Worm (Caenorhabditis elegans) whole organism, L4/young adult: ENCODE results near the gene C18G1.6.
"Not testable (repeated sequence)": the region's sequence is repeated elsewhere in the genome, so short reads cannot be mapped to it uniquely, and the experiment has no call there.

Source experiments
- W03F9.2 ChIP-seq: fragments of 150-350 bp; optimal IDR thresholded peaks from 2 replicates; lab custom pipeline; 2014; ENCODE audit warnings: missing biosample characterization, missing genetic modification characterization
- dao-5 ChIP-seq: sonication (generic microtip); optimal IDR thresholded peaks from 2 replicates; lab custom pipeline; 2016; ENCODE audit warnings: missing genotype, missing genetic modification characterization, moderate library complexity, missing compliant biosample characterization
- him-1 ChIP-seq: sonication (generic microtip); optimal IDR thresholded peaks from 2 replicates; lab custom pipeline; 2016; ENCODE audit warnings: missing genotype, missing genetic modification reagents, missing genetic modification characterization, missing compliant biosample characterization

The C18G1.6 gene

DNA sequence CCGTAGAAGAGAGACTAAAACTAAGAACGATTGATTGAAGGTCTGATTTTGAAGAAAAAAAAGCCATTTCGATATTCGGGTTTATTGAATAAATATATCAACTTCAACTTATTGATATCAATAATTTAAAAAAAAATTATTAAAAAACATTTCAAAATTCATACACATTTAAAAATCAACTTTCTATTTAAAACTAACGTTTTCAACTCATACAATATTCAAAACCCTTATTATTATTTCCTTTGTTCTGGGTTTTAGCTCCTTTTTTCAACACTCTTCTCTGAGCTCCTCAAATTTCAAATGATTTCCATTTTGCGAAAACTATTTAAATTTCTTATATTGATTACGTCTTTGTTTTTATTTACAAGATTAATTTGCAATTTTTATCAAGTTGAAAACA lies 5.1 kb upstream of the C18G1.6 start, which contains the start of gene C18G1.7:
Gene C18G1.7 (plus strand): TSS at position 301 of the 400 bp plus-strand sequence.
- TF ChIP-seq dao-5 (tag; lab: Kevin White, UChicago) (no peak), W03F9.2 (tag; lab: Kevin White, UChicago) (no peak)

DNA sequence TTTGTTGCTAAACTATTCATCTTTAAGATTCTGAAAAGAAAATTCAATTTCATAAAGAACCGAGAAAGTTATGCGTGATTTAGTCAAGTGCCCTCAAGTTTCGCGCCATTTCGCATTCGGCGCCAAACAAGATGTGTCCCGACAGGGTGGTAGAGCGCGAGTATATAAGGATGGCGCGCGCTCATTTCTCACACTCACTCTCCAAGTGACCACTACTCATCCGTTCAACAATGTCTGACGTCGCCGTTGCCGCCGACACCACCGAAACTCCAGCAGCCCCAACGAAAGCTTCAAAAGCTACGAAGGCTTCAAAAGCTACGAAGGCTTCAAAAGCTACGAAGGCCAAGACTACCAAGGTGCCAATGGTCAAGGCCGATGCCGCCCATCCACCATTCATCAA lies 3.7 kb downstream of the C18G1.6 start, which contains the start of gene hil-4:
Gene hil-4 (plus strand): TSS at position 191 of the 400 bp plus-strand sequence.
- TF ChIP-seq him-1 (tag; lab: Kevin White, UChicago) (no peak), W03F9.2 (tag; lab: Kevin White, UChicago) (no peak), dao-5 (tag; lab: Kevin White, UChicago) (no peak)

DNA sequence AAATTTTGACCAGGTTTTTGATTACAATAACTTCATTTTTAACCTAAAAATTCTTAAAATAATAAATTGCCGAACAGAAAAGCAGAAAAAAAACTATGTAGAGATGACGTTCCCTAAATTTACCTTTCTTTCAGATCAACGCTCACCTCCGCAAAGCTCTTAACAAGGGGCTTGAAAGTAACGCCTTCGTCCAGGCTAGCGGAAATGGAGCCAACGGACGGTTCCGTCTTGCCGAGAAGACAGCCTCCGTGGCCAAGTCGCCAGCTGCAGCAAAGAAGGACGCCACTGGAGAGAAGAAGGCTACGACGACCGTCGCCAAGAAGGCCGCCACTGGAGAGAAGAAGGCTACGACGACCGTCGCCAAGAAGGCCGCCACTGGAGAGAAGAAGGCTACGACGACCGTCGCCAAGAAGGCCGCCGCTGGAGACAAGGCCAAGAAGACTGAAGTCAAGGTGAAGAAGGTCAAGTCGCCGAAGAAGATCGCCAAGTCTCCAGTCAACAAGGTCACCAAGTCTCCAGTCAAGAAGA lies 4.4 kb downstream of the C18G1.6 start:
- TF ChIP-seq him-1 (tag; lab: Kevin White, UChicago) (no peak), dao-5 (tag; lab: Kevin White, UChicago) (no peak), W03F9.2 (tag; lab: Kevin White, UChicago) (no peak)

- TF ChIP-seq W03F9.2 (tag; lab: Kevin White, UChicago) (no peak), him-1 (tag; lab: Kevin White, UChicago) (no peak), dao-5 (tag; lab: Kevin White, UChicago) (no peak)
These were observed 5.1 kb downstream of the C18G1.6 start, which contains the start of gene pgl-3 for ce11 chrV:4755308-4756029. pgl-3 (plus strand) TSS chrV:4755979.

ce11 chrV:4758019-4758418 lies 7.6 kb downstream of the C18G1.6 start:
- TF ChIP-seq dao-5 (tag; lab: Kevin White, UChicago): no peak
- TF ChIP-seq W03F9.2 (tag; lab: Kevin White, UChicago): no peak
- no peak for TF ChIP-seq him-1 (tag; lab: Kevin White, UChicago)

- no peak for TF ChIP-seq dao-5 (tag; lab: Kevin White, UChicago)
- TF ChIP-seq him-1 (tag; lab: Kevin White, UChicago): no peak
- no peak for TF ChIP-seq W03F9.2 (tag; lab: Kevin White, UChicago)
These were observed 8.1 kb downstream of the C18G1.6 start for ce11 chrV:4758540-4758939.

ce11 chrV:4760674-4761073 lies 10.3 kb downstream of the C18G1.6 start, which contains the start of gene bgnt-1.4:
bgnt-1.4 (plus strand) TSS chrV:4760974.
- TF ChIP-seq him-1, dao-5, W03F9.2 (tag; lab: Kevin White, UChicago): not testable (repeated sequence)

DNA sequence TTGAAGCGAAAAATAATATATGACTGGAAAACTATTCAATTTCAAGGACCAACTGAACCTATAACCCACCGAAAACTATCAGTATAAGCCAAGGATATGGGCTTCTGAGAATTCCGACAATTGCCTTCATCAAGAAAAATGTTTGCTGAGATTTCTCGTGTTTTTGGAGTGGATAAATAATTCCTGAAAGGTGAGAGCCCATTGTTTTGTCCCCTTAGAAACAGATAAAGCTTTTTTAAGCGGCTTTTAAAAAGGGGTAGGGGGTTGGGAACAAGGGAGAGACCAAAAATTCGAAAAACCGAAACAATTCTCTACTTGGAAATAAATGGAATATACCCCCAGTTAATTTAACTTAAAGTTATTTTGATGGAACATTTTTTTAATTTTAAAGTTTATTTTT lies 16.1 kb downstream of the C18G1.6 start, which contains the start of gene C18G1.8:
Gene C18G1.8 (minus strand): TSS at position 101 of the 400 bp plus-strand sequence.
- TF ChIP-seq W03F9.2 (tag; lab: Kevin White, UChicago) (no peak), dao-5 (tag; lab: Kevin White, UChicago) (no peak), him-1 (tag; lab: Kevin White, UChicago) (no peak)

- TF ChIP-seq him-1 (tag; lab: Kevin White, UChicago) (no peak), W03F9.2 (tag; lab: Kevin White, UChicago) (no peak), dao-5 (tag; lab: Kevin White, UChicago) (no peak)
These were observed 19.2 kb downstream of the C18G1.6 start, which contains the start of gene C18G1.9 for ce11 chrV:4769633-4770032. C18G1.9 (minus strand) TSS chrV:4769733.

- TF ChIP-seq dao-5 (tag; lab: Kevin White, UChicago) (no peak), W03F9.2 (tag; lab: Kevin White, UChicago) (no peak), him-1 (tag; lab: Kevin White, UChicago) (no peak)
These were observed 20.1 kb downstream of the C18G1.6 start, which contains the start of gene elt-7 for ce11 chrV:4770408-4770947. elt-7 (plus strand) TSS chrV:4770670.

DNA sequence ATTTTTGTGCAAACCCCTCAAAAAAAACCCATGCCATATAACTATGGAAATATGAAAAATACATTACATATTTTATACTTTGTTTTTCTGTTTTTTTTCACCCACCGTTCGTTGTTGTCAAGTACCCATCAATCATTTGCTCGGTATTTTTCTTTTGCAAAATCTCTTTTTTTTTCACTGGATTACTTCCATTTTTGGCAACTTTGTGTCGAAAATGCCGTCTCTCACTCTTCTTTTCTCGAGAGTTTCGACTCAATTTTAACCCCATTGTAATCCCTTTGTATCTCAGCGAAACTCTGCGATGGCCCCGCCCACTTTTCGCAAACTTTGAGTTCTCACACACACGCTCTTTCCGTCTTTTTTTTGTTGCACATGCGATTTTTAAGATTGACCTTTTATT lies 24.7 kb downstream of the C18G1.6 start:
- TF ChIP-seq him-1 (tag; lab: Kevin White, UChicago) (no peak), dao-5 (tag; lab: Kevin White, UChicago) (no peak), W03F9.2 (tag; lab: Kevin White, UChicago) (no peak)

DNA sequence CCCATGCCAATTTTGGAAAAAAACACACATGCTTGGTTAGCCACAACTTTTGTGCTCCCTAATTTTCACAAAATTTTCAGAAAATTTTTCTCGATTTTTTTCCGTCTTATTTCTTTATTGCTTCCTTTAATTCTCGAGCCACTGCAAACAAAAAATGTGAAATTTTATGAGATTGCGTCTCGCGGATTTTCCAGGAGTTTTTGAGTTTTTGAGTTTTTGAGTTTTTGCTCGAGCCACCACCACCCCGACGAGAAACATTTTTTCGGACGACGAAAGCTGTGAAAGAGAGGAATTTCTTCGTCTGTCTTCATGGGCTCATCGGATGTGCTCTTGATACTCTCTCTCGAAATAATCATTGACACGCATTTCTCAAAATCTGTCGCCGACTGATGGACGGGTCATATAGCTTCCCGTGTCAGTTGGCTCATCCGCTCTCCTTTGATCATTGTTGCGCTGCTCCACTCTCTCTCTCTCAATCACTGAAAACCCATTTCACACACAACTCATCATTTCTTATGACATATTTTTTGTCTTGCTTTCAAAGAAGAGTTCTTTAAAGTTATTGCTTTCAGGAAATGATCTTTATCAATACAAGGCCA lies 27.1 kb downstream of the C18G1.6 start, which contains the start of gene C18G1.1:
Gene C18G1.1 (plus strand): TSS at position 573 of the 599 bp plus-strand sequence.
- TF ChIP-seq dao-5 (tag; lab: Kevin White, UChicago) (no peak), him-1 (tag; lab: Kevin White, UChicago) (no peak), W03F9.2 (tag; lab: Kevin White, UChicago) (no peak)

DNA sequence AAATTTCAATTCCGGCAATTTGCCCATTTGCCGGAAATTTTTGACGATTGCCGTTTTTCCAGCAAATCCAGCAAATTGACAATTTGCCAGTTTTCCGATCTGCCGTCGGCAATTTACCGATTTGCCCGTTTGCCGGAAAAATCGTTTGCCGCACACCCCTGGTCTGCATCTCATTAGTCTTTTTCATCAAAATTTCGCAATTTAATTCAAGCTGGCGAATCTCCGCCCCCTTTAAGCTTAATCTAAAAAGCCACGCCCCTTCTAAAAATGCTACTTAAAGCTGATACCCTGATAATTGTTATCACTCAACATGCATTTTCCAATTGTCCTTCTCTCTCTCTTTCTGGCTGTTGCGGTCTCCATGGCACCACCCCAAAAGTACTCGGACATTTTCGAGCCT lies 32.9 kb downstream of the C18G1.6 start, which contains the start of gene Y60C6A.1:
Gene Y60C6A.1 (plus strand): TSS at position 301 of the 400 bp plus-strand sequence.
- TF ChIP-seq W03F9.2 (tag; lab: Kevin White, UChicago): no peak
- no peak for TF ChIP-seq him-1 (tag; lab: Kevin White, UChicago)
- TF ChIP-seq dao-5 (tag; lab: Kevin White, UChicago): no peak
